Worm (Caenorhabditis elegans) whole organism, young adult: ENCODE measurements around the gene ZC190.10.

Experiments used
- B0035.1 ChIP-seq: sonication (generic microtip); optimal IDR thresholded peaks from 2 replicates; lab custom pipeline; 2016; ENCODE audit warnings: missing genetic modification characterization, mild to moderate bottlenecking, missing compliant biosample characterization, missing genotype, missing genetic modification reagents
- F23B12.7 ChIP-seq: sonication (generic microtip); optimal IDR thresholded peaks from 2 replicates; lab custom pipeline; 2017; ENCODE audit warnings: missing genetic modification characterization, mild to moderate bottlenecking, missing compliant biosample characterization, antibody characterized with exemption, moderate library complexity; ENCODE audit not compliant: insufficient read depth
- F33H1.4 ChIP-seq: fragments of 200-800 bp; sonication (Bioruptor generic); IDR thresholded peaks from 2 replicates; pipeline ENCODE4 v1.3.6; 2022; ENCODE audit warnings: missing genetic modification reagents, missing genetic modification characterization, missing compliant biosample characterization
- F57A8.1 ChIP-seq: fragments of 200-800 bp; sonication (Bioruptor generic); optimal IDR thresholded peaks from 2 replicates; lab custom pipeline; 2018; ENCODE audit warnings: mild to moderate bottlenecking, missing genetic modification characterization, moderate library complexity, missing compliant biosample characterization
- F57C9.4 ChIP-seq: sonication (generic microtip); optimal IDR thresholded peaks from 2 replicates; lab custom pipeline; 2017; ENCODE audit warnings: mild to moderate bottlenecking, missing genetic modification characterization, missing compliant biosample characterization
- akir-1 ChIP-seq: fragments of 200-800 bp; sonication (Bioruptor generic); optimal IDR thresholded peaks from 2 replicates; lab custom pipeline; 2018; ENCODE audit warnings: mild to moderate bottlenecking, missing genetic modification characterization, moderate library complexity, missing compliant biosample characterization
- aptf-2 ChIP-seq: fragments of 200-800 bp; sonication (Bioruptor generic); conservative IDR thresholded peaks from 2 replicates; pipeline ENCODE4 v1.3.6; 2022; ENCODE audit warnings: missing genetic modification reagents, missing genetic modification characterization, missing compliant biosample characterization
- attf-5 ChIP-seq: fragments of 200-800 bp; sonication (Bioruptor generic); optimal IDR thresholded peaks from 2 replicates; lab custom pipeline; 2018; ENCODE audit warnings: mild to moderate bottlenecking, missing genetic modification characterization, missing compliant biosample characterization
- ccch-3 ChIP-seq: fragments of 200-800 bp; sonication (Bioruptor generic); optimal IDR thresholded peaks from 2 replicates; lab custom pipeline; 2018; ENCODE audit warnings: mild to moderate bottlenecking, missing genetic modification characterization, missing compliant biosample characterization
- cebp-2 ChIP-seq: fragments of 200-800 bp; sonication (Bioruptor generic); IDR thresholded peaks from 2 replicates; pipeline ENCODE4 v1.3.6; 2022; ENCODE audit warnings: missing genetic modification characterization, missing compliant biosample characterization
- ceh-100 ChIP-seq: fragments of 200-800 bp; sonication (Bioruptor generic); IDR thresholded peaks from 2 replicates; pipeline ENCODE4 v1.3.6; 2022; ENCODE audit warnings: missing genetic modification reagents, missing genetic modification characterization, missing compliant biosample characterization
- ceh-91 ChIP-seq: fragments of 200-800 bp; sonication (Bioruptor generic); IDR thresholded peaks from 2 replicates; pipeline ENCODE4 v1.3.6; 2022; ENCODE audit warnings: missing genetic modification reagents, missing genetic modification characterization, missing compliant biosample characterization
- dpl-1 ChIP-seq: fragments of 150-350 bp; optimal IDR thresholded peaks from 2 replicates; lab custom pipeline; 2014; ENCODE audit warnings: missing biosample characterization, missing genetic modification reagents, missing genetic modification characterization
- egl-44 ChIP-seq: fragments of 200-800 bp; sonication (Bioruptor generic); IDR thresholded peaks from 2 replicates; pipeline ENCODE4 v1.3.6; 2022; ENCODE audit warnings: missing genetic modification reagents, missing genetic modification characterization, missing compliant biosample characterization
- him-1 ChIP-seq: sonication (generic microtip); optimal IDR thresholded peaks from 2 replicates; lab custom pipeline; 2016; ENCODE audit warnings: missing genotype, missing genetic modification reagents, missing genetic modification characterization, missing compliant biosample characterization
- hrde-1 ChIP-seq: sonication (generic microtip); optimal IDR thresholded peaks from 2 replicates; lab custom pipeline; 2016; ENCODE audit warnings: missing genetic modification characterization, mild to moderate bottlenecking, missing compliant biosample characterization, moderate library complexity, missing genotype, missing genetic modification reagents, borderline replicate concordance
- let-607 ChIP-seq, 2 experiments: fragments of 200-800 bp in 1 of 2; sonication (Bioruptor generic) in 1 of 2; sonication (generic microtip) in 1 of 2; optimal IDR thresholded peaks; 2 replicates each; lab custom pipeline; 2016 to 2018; ENCODE audit warnings: mild to moderate bottlenecking in 2 of 2, missing compliant biosample characterization in 2 of 2, missing genetic modification characterization in 2 of 2, moderate library complexity in 2 of 2, missing genotype in 1 of 2
- lin-26 ChIP-seq: fragments of 200-800 bp; sonication (Bioruptor generic); IDR thresholded peaks from 2 replicates; pipeline ENCODE4 v1.3.6; 2022; ENCODE audit warnings: missing genetic modification reagents, missing genetic modification characterization, missing compliant biosample characterization
- lir-1 ChIP-seq: fragments of 200-800 bp; sonication (Bioruptor generic); conservative IDR thresholded peaks from 2 replicates; pipeline ENCODE4 v1.3.6; 2022; ENCODE audit warnings: missing genetic modification reagents, missing genetic modification characterization, missing compliant biosample characterization
- madf-3 ChIP-seq: fragments of 200-800 bp; sonication (Bioruptor generic); IDR thresholded peaks from 2 replicates; pipeline ENCODE4 v1.3.6; 2022; ENCODE audit warnings: missing genetic modification reagents, missing genetic modification characterization, missing compliant biosample characterization
- mcd-1 ChIP-seq: fragments of 200-800 bp; sonication (Bioruptor generic); IDR thresholded peaks from 2 replicates; pipeline ENCODE4 v1.3.6; 2022; ENCODE audit warnings: missing genetic modification reagents, missing genetic modification characterization, missing compliant biosample characterization
- mxl-1 ChIP-seq: sonication (generic microtip); optimal IDR thresholded peaks from 2 replicates; lab custom pipeline; 2016; ENCODE audit warnings: missing genetic modification characterization, missing compliant biosample characterization
- nhr-120 ChIP-seq: fragments of 200-800 bp; sonication (Bioruptor generic); IDR thresholded peaks from 2 replicates; pipeline ENCODE4 v1.3.6; 2022; ENCODE audit warnings: missing genetic modification characterization, missing compliant biosample characterization
- nhr-80 ChIP-seq: sonication (generic microtip); optimal IDR thresholded peaks from 2 replicates; lab custom pipeline; 2016; ENCODE audit warnings: missing genetic modification characterization, missing compliant biosample characterization
- rcor-1 ChIP-seq: fragments of 200-800 bp; sonication (Bioruptor generic); IDR thresholded peaks from 2 replicates; pipeline ENCODE4 v1.3.6; 2022; ENCODE audit warnings: missing genetic modification reagents, missing genetic modification characterization, missing compliant biosample characterization
- rpc-1 ChIP-seq, 2 experiments: fragments of 150-350 bp in 1 of 2; sonication (generic microtip) in 1 of 2; optimal IDR thresholded peaks; 2 replicates each; lab custom pipeline; 2014 to 2018; ENCODE audit warnings: missing biosample characterization in 1 of 2, missing genetic modification characterization in 1 of 2, missing genetic modification reagents in 1 of 2, missing genotype in 1 of 2
- sdz-38 ChIP-seq: sonication (generic microtip); optimal IDR thresholded peaks from 2 replicates; lab custom pipeline; 2016; ENCODE audit warnings: missing genotype, missing genetic modification characterization, missing compliant biosample characterization
- sea-2 ChIP-seq: fragments of 200-800 bp; sonication (Bioruptor generic); IDR thresholded peaks from 2 replicates; pipeline ENCODE4 v1.3.6; 2022; ENCODE audit warnings: missing genetic modification characterization, missing compliant biosample characterization
- unc-62 ChIP-seq: fragments of 150-350 bp; optimal IDR thresholded peaks from 2 replicates; lab custom pipeline; 2014; ENCODE audit warnings: missing biosample characterization, missing genetic modification reagents, missing genetic modification characterization
- ztf-26 ChIP-seq: sonication (generic microtip); optimal IDR thresholded peaks from 2 replicates; lab custom pipeline; 2017; ENCODE audit warnings: missing genetic modification characterization, missing compliant biosample characterization
- ztf-28 ChIP-seq: fragments of 200-800 bp; sonication (Bioruptor generic); IDR thresholded peaks from 2 replicates; pipeline ENCODE4 v1.3.6; 2022; ENCODE audit warnings: missing genetic modification reagents, missing genetic modification characterization, missing compliant biosample characterization

The ZC190.10 gene

DNA sequence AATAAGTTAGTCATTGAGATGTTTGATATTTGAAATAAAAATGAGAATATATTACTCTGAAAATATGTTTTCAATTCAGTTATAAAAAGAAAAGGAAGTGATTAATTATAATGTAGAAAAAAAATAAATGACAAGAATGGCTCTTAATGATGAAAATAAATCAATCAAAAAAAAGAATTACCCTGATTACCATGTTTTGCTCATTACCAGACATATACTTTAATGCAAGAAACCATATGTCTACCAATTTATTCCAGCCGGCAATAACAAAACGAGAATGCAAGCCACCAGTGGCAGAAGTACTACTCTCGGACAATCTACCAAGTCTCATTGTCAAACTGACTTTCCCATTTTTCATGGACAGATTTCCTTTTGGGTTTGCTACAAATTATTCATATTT lies 12.3 kb downstream of the ZC190.10 start:
- TF ChIP-seq mxl-1 (no peak), sdz-38 (tag; lab: Kevin White, UChicago) (no peak)
- TF ChIP-seq, all 124 proteins: peak for 0

DNA sequence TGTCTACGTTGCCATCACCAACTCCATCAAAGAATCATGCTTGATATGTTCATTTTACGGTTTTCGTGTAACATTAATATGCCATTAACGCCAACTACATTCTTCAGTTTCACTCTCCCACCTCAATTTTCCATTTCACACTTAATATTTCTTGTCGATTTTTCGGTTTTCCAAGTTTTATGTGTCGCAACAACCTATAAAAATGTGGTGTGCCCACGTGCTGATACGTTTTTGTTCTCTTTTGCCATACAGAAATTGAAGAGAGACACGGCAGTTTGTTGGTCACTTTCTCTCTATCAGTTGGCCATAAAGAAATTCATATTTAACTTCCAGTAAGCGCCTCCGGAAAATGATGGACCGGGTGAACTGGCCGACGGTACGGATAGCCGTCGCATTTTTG lies 13.4 kb downstream of the ZC190.10 start, which contains the start of gene cln-3.3:
Gene cln-3.3, plus strand, starts transcription at position 334 of the 400 bp plus-strand sequence.
- TF ChIP-seq nhr-80 (tag; lab: Kevin White, UChicago) (peak; percentile 44), mcd-1 (GFP tag; lab: Robert Waterston, UW) (no peak), rcor-1 (no peak), lir-1 (GFP tag; lab: Robert Waterston, UW) (no peak)

DNA sequence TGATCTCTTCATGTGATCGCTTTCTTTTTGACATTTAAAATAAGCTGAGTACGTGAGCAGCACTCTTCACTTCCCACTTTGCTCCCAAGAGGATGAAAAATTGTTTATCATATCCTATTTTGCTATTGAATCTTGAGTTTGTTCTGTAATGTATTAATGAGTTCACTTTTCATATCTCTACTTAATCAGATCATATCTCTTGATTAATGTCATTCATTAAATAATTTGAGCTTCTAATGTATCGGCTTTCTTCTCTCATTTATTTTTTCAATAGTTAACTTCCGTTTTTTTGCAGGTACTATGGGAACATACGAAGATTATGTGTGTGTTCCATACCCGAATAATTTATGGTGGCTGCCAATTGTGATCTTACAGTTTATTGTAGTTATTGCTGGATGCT lies 15.1 kb downstream of the ZC190.10 start, which contains the start of gene ZC190.2:
Gene ZC190.2, plus strand, starts transcription at position 301 of the 400 bp plus-strand sequence.
- TF ChIP-seq egl-44 (GFP tag; lab: Robert Waterston, UW) (no peak), ccch-3 (no peak), ztf-28 (GFP tag; lab: Robert Waterston, UW) (no peak), F57A8.1 (GFP tag; lab: Kevin White, UChicago) (no peak), aptf-2 (GFP tag; lab: Robert Waterston, UW) (no peak), ceh-100 (no peak), him-1 (no peak), let-607 (tag; optimal IDR thresholded peaks at IDR 0.05; lab: Kevin White, UChicago) (no peak), F33H1.4 (GFP tag; lab: Robert Waterston, UW) (no peak), cebp-2 (no peak), sea-2 (GFP tag; lab: Robert Waterston, UW) (no peak), F23B12.7 (tag; lab: Kevin White, UChicago) (no peak), ceh-91 (GFP tag; lab: Robert Waterston, UW) (no peak)

DNA sequence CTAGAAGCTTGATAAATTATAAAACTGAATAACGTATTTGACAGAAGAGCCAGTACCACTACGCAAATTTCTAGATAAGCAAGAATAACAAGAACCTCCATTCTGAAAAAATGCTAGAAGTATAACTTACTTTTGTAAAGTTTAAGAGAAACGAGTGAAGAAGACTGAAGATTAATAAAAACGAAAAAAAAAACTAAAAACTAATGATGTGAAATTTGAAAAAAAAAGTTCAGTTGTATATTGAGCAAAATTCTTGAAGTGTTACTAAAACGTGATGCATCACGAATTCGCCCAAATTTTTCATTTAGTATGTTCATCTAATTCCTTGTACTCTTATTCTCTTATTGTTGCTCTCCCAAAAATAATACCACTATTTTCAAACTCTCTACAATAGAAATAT lies 18.9 kb downstream of the ZC190.10 start, which contains the start of gene ZC190.6:
Gene ZC190.6, minus strand, starts transcription at position 101 of the 400 bp plus-strand sequence.
- no peak for TF ChIP-seq rpc-1 (optimal IDR thresholded peaks at IDR 0.05; lab: Kevin White, UChicago)
- no peak for TF ChIP-seq rpc-1 (tag; optimal IDR thresholded peaks at IDR 0.05; lab: Kevin White, UChicago)
- no peak for TF ChIP-seq lin-26 (GFP tag; lab: Robert Waterston, UW)
- TF ChIP-seq F57C9.4 (tag; lab: Kevin White, UChicago): no peak
- no peak for TF ChIP-seq mxl-1
- no peak for TF ChIP-seq attf-5 (GFP tag; lab: Kevin White, UChicago)
- TF ChIP-seq, all 124 proteins: peak for 0

DNA sequence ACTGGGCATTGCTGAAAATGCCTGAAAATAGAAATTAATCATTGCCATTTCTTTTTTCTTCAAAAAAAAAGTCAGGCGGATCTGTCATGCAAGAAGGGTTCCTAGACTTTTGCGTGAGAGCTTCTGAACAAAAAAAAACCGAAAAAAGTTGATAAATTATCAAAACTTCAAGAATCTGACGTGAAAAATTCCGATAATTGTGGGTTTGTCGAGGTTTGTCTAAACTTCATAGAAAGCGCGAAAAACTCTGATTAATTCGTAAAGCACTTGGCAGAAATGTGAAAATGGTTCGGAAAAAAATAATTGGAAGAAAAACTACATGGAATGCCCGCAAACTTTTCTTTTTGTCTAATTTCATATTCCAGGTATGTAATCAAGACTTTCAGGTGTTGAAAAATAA lies 22.6 kb downstream of the ZC190.10 start, which contains the start of gene ZC190.5:
Gene ZC190.5, minus strand, starts transcription at position 101 of the 400 bp plus-strand sequence.
- TF ChIP-seq akir-1 (GFP tag; lab: Kevin White, UChicago) (no peak), hrde-1 (tag; lab: Kevin White, UChicago) (no peak), nhr-120 (GFP tag; lab: Robert Waterston, UW) (no peak), B0035.1 (tag; lab: Kevin White, UChicago) (no peak), madf-3 (GFP tag; lab: Robert Waterston, UW) (no peak), unc-62 (GFP tag; lab: Kevin White, UChicago) (no peak), dpl-1 (GFP tag; lab: Kevin White, UChicago) (no peak), ztf-26 (no peak)
